Worm (Caenorhabditis elegans) whole organism, L2 larva: Measurements from ENCODE around the gene pfs-2.

Experiments
- C34F6.9 ChIP-seq: fragments of 150-350 bp; optimal IDR thresholded peaks from 2 replicates; lab custom pipeline; 2014; ENCODE audit warnings: missing biosample characterization, missing genetic modification characterization
- F13H6.1 ChIP-seq: sonication (generic microtip); optimal IDR thresholded peaks from 2 replicates; lab custom pipeline; 2016; ENCODE audit warnings: missing genetic modification characterization, missing compliant biosample characterization
- Y55F3AM.14 ChIP-seq: fragments of 200-800 bp; sonication (Bioruptor generic); optimal IDR thresholded peaks from 2 replicates; lab custom pipeline; 2018; ENCODE audit warnings: mild to moderate bottlenecking, missing genetic modification characterization, missing compliant biosample characterization
- ZK546.5 ChIP-seq: sonication (generic microtip); optimal IDR thresholded peaks from 2 replicates; lab custom pipeline; 2017; ENCODE audit warnings: missing biosample characterization, missing genetic modification characterization
- aly-2 ChIP-seq: fragments of 150-350 bp; optimal IDR thresholded peaks from 2 replicates; lab custom pipeline; 2014; ENCODE audit warnings: missing biosample characterization, missing genetic modification characterization
- ama-1 ChIP-seq: fragments of 150-350 bp; optimal IDR thresholded peaks from 2 replicates; lab custom pipeline; 2018; ENCODE audit warnings: inconsistent platforms
- blmp-1 ChIP-seq: sonication (generic microtip); optimal IDR thresholded peaks from 2 replicates; lab custom pipeline; 2017; ENCODE audit warnings: missing genetic modification characterization, mild to moderate bottlenecking, missing compliant biosample characterization, antibody characterized with exemption, moderate library complexity; ENCODE audit not compliant: insufficient read depth
- ceh-16 ChIP-seq: fragments of 150-350 bp; optimal IDR thresholded peaks from 2 replicates; lab custom pipeline; 2014; ENCODE audit warnings: missing biosample characterization, missing genetic modification characterization
- ceh-82 ChIP-seq: fragments of 150-350 bp; optimal IDR thresholded peaks from 2 replicates; lab custom pipeline; 2014; ENCODE audit warnings: missing biosample characterization, missing genetic modification characterization
- crh-2 ChIP-seq: sonication (generic microtip); optimal IDR thresholded peaks from 2 replicates; lab custom pipeline; 2017; ENCODE audit warnings: missing biosample characterization, missing genetic modification characterization
- dmd-4 ChIP-seq: sonication (generic microtip); optimal IDR thresholded peaks from 2 replicates; lab custom pipeline; 2017; ENCODE audit warnings: missing biosample characterization, missing genetic modification characterization
- egl-27 ChIP-seq: sonication (generic microtip); optimal IDR thresholded peaks from 3 replicates; lab custom pipeline; 2017; ENCODE audit warnings: missing biosample characterization, missing genetic modification reagents, missing genetic modification characterization
- elt-1 ChIP-seq: fragments of 150-350 bp; optimal IDR thresholded peaks from 2 replicates; lab custom pipeline; 2014; ENCODE audit warnings: missing biosample characterization, missing genetic modification characterization
- elt-3 ChIP-seq: sonication (generic microtip); optimal IDR thresholded peaks from 2 replicates; lab custom pipeline; 2017; ENCODE audit warnings: missing biosample characterization, missing genetic modification characterization
- fos-1 ChIP-seq: fragments of 150-350 bp; optimal IDR thresholded peaks from 2 replicates; lab custom pipeline; 2014; ENCODE audit warnings: missing biosample characterization, missing genetic modification characterization
- lin-11 ChIP-seq: fragments of 150-350 bp; sonication (generic microtip); optimal IDR thresholded peaks from 2 replicates; lab custom pipeline; 2014; ENCODE audit warnings: missing biosample characterization, missing genetic modification characterization, inconsistent platforms, mixed read lengths
- lin-13 ChIP-seq: fragments of 150-350 bp; optimal IDR thresholded peaks from 2 replicates; lab custom pipeline; 2014; ENCODE audit warnings: missing biosample characterization, missing genetic modification reagents, missing genetic modification characterization
- lsy-2 ChIP-seq, 2 experiments: fragments of 150-350 bp in 1 of 2; sonication (generic microtip) in 1 of 2; optimal IDR thresholded peaks; 2 replicates each; lab custom pipeline; 2014 to 2017; ENCODE audit warnings: missing biosample characterization in 2 of 2, missing genetic modification characterization in 2 of 2
- mab-5 ChIP-seq: fragments of 150-350 bp; optimal IDR thresholded peaks from 2 replicates; lab custom pipeline; 2014; ENCODE audit warnings: missing biosample characterization, missing genetic modification characterization
- mdl-1 ChIP-seq, 2 experiments: fragments of 150-350 bp in 1 of 2; sonication (generic microtip) in 1 of 2; optimal IDR thresholded peaks; 2 replicates each; lab custom pipeline; 2017; ENCODE audit warnings: missing biosample characterization in 2 of 2, missing genetic modification characterization in 2 of 2
- nhr-10 ChIP-seq: sonication (generic microtip); optimal IDR thresholded peaks from 2 replicates; lab custom pipeline; 2017; ENCODE audit warnings: missing biosample characterization, missing genetic modification characterization
- nhr-129 ChIP-seq: fragments of 150-350 bp; optimal IDR thresholded peaks from 2 replicates; lab custom pipeline; 2014; ENCODE audit warnings: missing biosample characterization, missing genetic modification characterization
- nhr-21 ChIP-seq: fragments of 150-350 bp; optimal IDR thresholded peaks from 2 replicates; lab custom pipeline; 2014; ENCODE audit warnings: missing biosample characterization, missing genetic modification characterization
- nhr-23 ChIP-seq: fragments of 150-350 bp; optimal IDR thresholded peaks from 2 replicates; lab custom pipeline; 2014; ENCODE audit warnings: missing biosample characterization, missing genetic modification reagents, missing genetic modification characterization
- nhr-237 ChIP-seq: fragments of 150-350 bp; optimal IDR thresholded peaks from 2 replicates; lab custom pipeline; 2014; ENCODE audit warnings: missing biosample characterization, missing genetic modification characterization
- nhr-25 ChIP-seq: fragments of 150-350 bp; sonication (generic microtip); optimal IDR thresholded peaks from 3 replicates; lab custom pipeline; 2014; ENCODE audit warnings: missing biosample characterization, missing genetic modification characterization
- nhr-6 ChIP-seq: fragments of 150-350 bp; optimal IDR thresholded peaks from 2 replicates; lab custom pipeline; 2014; ENCODE audit warnings: missing biosample characterization, missing genetic modification characterization
- nhr-77 ChIP-seq: fragments of 150-350 bp; optimal IDR thresholded peaks from 2 replicates; lab custom pipeline; 2014; ENCODE audit warnings: missing biosample characterization, missing genetic modification characterization
- peb-1 ChIP-seq: fragments of 150-350 bp; optimal IDR thresholded peaks from 2 replicates; lab custom pipeline; 2014; ENCODE audit warnings: missing biosample characterization, missing genetic modification characterization
- sem-4 ChIP-seq: fragments of 150-350 bp; optimal IDR thresholded peaks from 2 replicates; lab custom pipeline; 2014; ENCODE audit warnings: missing biosample characterization, missing genetic modification reagents, missing genetic modification characterization
- skn-1 ChIP-seq: sonication (generic microtip); optimal IDR thresholded peaks from 2 replicates; lab custom pipeline; 2017; ENCODE audit warnings: missing biosample characterization, missing genetic modification characterization
- sma-3 ChIP-seq: sonication (generic microtip); optimal IDR thresholded peaks from 2 replicates; lab custom pipeline; 2016; ENCODE audit warnings: missing genetic modification reagents, missing genetic modification characterization, missing compliant biosample characterization
- sma-9 ChIP-seq, 2 experiments: fragments of 150-350 bp in 1 of 2; sonication (generic microtip) in 1 of 2; optimal IDR thresholded peaks; 2 replicates each; lab custom pipeline; 2014 to 2016; ENCODE audit warnings: missing genetic modification characterization in 2 of 2, mild to moderate bottlenecking in 1 of 2, missing biosample characterization in 1 of 2, missing compliant biosample characterization in 1 of 2, missing genetic modification reagents in 1 of 2, moderate library complexity in 1 of 2
- snpc-4 ChIP-seq: fragments of 150-350 bp; optimal IDR thresholded peaks from 2 replicates; lab custom pipeline; 2014; ENCODE audit warnings: missing biosample characterization, missing genetic modification characterization
- unc-55 ChIP-seq: fragments of 150-350 bp; sonication (generic microtip); optimal IDR thresholded peaks from 3 replicates; lab custom pipeline; 2014; ENCODE audit warnings: missing biosample characterization, missing genetic modification reagents, missing genetic modification characterization
- ztf-1 ChIP-seq: fragments of 200-800 bp; sonication (Bioruptor generic); conservative IDR thresholded peaks from 2 replicates; pipeline ENCODE4 v1.3.6; 2022; ENCODE audit warnings: missing genetic modification characterization, missing compliant biosample characterization
- ztf-4 ChIP-seq: fragments of 150-350 bp; optimal IDR thresholded peaks from 2 replicates; lab custom pipeline; 2014; ENCODE audit warnings: missing biosample characterization, missing genetic modification characterization

The pfs-2 gene

ce11 chrII:14404741-14405488 lies 46.7 kb downstream of the pfs-2 start (continued):
- TF ChIP-seq aly-2 (tag; lab: Kevin White, UChicago) (no peak), sma-9 (GFP tag; optimal IDR thresholded peaks at IDR 0.05; lab: Kevin White, UChicago) (peak; percentile 66), sma-9 (tag; optimal IDR thresholded peaks at IDR 0.05; lab: Kevin White, UChicago) (no peak), blmp-1 (tag; lab: Kevin White, UChicago) (peak; percentile 43), nhr-6 (peak; percentile 25), fos-1 (peak; percentile 84), elt-1 (tag; lab: Kevin White, UChicago) (no peak), ama-1 (lab: Kevin White, UChicago) (no peak), ztf-1 (GFP tag; lab: Robert Waterston, UW) (no peak), skn-1 (tag; lab: Kevin White, UChicago) (no peak), sem-4 (tag; lab: Kevin White, UChicago) (peak; percentile 90), nhr-129 (tag; lab: Kevin White, UChicago) (peak; percentile 82), dmd-4 (tag; lab: Kevin White, UChicago) (no peak), mab-5 (peak; percentile 52), egl-27 (tag; lab: Kevin White, UChicago) (peak; percentile 31)

ce11 chrII:14405489-14406059 lies 47.4 kb downstream of the pfs-2 start:
- TF ChIP-seq F13H6.1 (tag; lab: Kevin White, UChicago): peak; percentile 23
- no peak for TF ChIP-seq egl-27 (tag; lab: Kevin White, UChicago)
- no peak for TF ChIP-seq snpc-4
- TF ChIP-seq sma-3 (GFP tag; lab: Kevin White, UChicago): peak; percentile 6
- TF ChIP-seq nhr-6: no peak
- no peak for TF ChIP-seq crh-2 (tag; lab: Kevin White, UChicago)
- TF ChIP-seq ama-1 (lab: Kevin White, UChicago): peak; percentile 99
- TF ChIP-seq mab-5: no peak

ce11 chrII:14406117-14406935 lies 48.2 kb downstream of the pfs-2 start:
- TF ChIP-seq nhr-77 (tag; lab: Kevin White, UChicago): no peak
- TF ChIP-seq sma-9 (GFP tag; optimal IDR thresholded peaks at IDR 0.05; lab: Kevin White, UChicago): no peak
- no peak for TF ChIP-seq sma-9 (tag; optimal IDR thresholded peaks at IDR 0.05; lab: Kevin White, UChicago)
- peak; percentile 10 for TF ChIP-seq C34F6.9 (tag; lab: Kevin White, UChicago)
- TF ChIP-seq nhr-129 (tag; lab: Kevin White, UChicago): no peak
- no peak for TF ChIP-seq snpc-4
- TF ChIP-seq F13H6.1 (tag; lab: Kevin White, UChicago): no peak
- TF ChIP-seq lin-11 (tag; lab: Kevin White, UChicago): no peak
- TF ChIP-seq ama-1 (lab: Kevin White, UChicago): peak; percentile 93
- TF ChIP-seq elt-3 (tag; lab: Kevin White, UChicago): no peak
- TF ChIP-seq aly-2 (tag; lab: Kevin White, UChicago): no peak
- no peak for TF ChIP-seq elt-1 (tag; lab: Kevin White, UChicago)
- TF ChIP-seq nhr-10 (tag; lab: Kevin White, UChicago): no peak
- no peak for TF ChIP-seq Y55F3AM.14 (GFP tag; lab: Kevin White, UChicago)
- TF ChIP-seq lsy-2 (tag; optimal IDR thresholded peaks at IDR 0.05; lab: Kevin White, UChicago): peak in 1 of 2 experiments; percentile 0

ce11 chrII:14407332-14408270 lies 49.4 kb downstream of the pfs-2 start:
- TF ChIP-seq crh-2 (tag; lab: Kevin White, UChicago) (peak; percentile 46), nhr-237 (tag; lab: Kevin White, UChicago) (no peak), ZK546.5 (tag; lab: Kevin White, UChicago) (no peak), sem-4 (tag; lab: Kevin White, UChicago) (peak; percentile 90), lin-13 (GFP tag; lab: Kevin White, UChicago) (peak; percentile 31), nhr-129 (tag; lab: Kevin White, UChicago) (no peak), egl-27 (tag; lab: Kevin White, UChicago) (no peak), peb-1 (tag; lab: Kevin White, UChicago) (no peak), nhr-23 (tag; lab: Kevin White, UChicago) (no peak), C34F6.9 (tag; lab: Kevin White, UChicago) (peak; percentile 76), lsy-2 (tag; optimal IDR thresholded peaks at IDR 0.05; lab: Kevin White, UChicago) (peak in 1 of 2 experiments; percentile 80), ceh-82 (tag; lab: Kevin White, UChicago) (no peak), unc-55 (no peak), elt-1 (tag; lab: Kevin White, UChicago) (no peak), nhr-21 (peak; percentile 28), ama-1 (lab: Kevin White, UChicago) (peak; percentile 95), mdl-1 (tag; optimal IDR thresholded peaks at IDR 0.05; lab: Kevin White, UChicago) (no peak), sma-3 (GFP tag; lab: Kevin White, UChicago) (no peak), ztf-4 (tag; lab: Kevin White, UChicago) (peak; percentile 91), elt-3 (tag; lab: Kevin White, UChicago) (no peak), blmp-1 (tag; lab: Kevin White, UChicago) (peak; percentile 11), nhr-10 (tag; lab: Kevin White, UChicago) (no peak), ceh-16 (no peak), nhr-25 (tag; lab: Kevin White, UChicago) (peak; percentile 43), nhr-6 (no peak)
